Fruit fly (Drosophila melanogaster): ENCODE results near the gene CG10237.

The CG10237 gene

DNA sequence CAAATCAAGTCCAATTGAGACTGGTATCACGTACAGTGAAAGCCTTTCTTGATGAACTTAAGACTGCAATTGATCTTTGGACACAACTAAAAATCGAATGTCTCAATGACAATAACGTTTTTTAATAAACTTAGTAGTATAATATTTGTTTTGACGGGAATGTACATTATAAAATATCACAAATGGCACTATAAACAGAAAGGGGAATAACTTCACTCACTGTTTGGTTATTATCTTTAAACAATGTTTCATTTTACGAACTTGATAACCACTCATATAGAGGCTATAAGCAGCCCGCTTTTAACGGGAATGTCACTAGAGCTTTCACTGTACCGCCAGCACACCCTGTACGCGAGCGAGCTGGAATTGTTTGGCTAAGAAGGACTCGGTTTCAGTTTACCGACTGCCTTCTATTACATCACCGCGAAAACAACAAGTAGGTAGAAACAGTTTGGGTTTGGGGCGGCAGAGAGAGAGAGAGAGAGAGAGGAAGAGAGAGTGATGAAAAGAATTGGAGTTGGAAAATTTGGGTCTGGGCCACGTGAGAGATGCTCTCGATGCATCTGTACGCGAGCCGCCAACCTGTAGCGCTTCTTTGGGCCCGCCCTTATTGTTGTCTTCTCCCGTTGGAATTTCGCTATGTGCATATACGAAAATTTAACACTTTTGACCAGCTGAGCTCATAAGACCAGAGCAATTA lies 44.8 kb downstream of the CG10237 start (continued):
- TF ChIP-seq abd-A (tag; optimal IDR thresholded peaks at IDR 0.05) (no peak), CG10543 (GFP tag; optimal IDR thresholded peaks at IDR 0.05) (no peak), nau (GFP tag; optimal IDR thresholded peaks at IDR 0.05) (peak; percentile 13), Dll (GFP tag; IDR thresholded peaks at IDR 0.05; ENCODE audit: partially characterized antibody) (no peak), hkb (optimal IDR thresholded peaks at IDR 0.05) (no peak), hkb (GFP tag; IDR thresholded peaks at IDR 0.05) (no peak), CG11247 (GFP tag; IDR thresholded peaks at IDR 0.05) (no peak), nerfin-2 (GFP tag; IDR thresholded peaks at IDR 0.05; ENCODE audit: partially characterized antibody) (no peak), Usf (GFP tag; optimal IDR thresholded peaks at IDR 0.05) (no peak), Adf1 (GFP tag; IDR thresholded peaks at IDR 0.05) (no peak), CG9932 (GFP tag; IDR thresholded peaks at IDR 0.05) (peak; percentile 45; the same call in 1 of the 2 replicates), C15 (GFP tag; IDR thresholded peaks at IDR 0.05) (no peak), cad (GFP tag; optimal IDR thresholded peaks at IDR 0.05) (no peak), pb (GFP tag; optimal IDR thresholded peaks at IDR 0.05) (no peak), CG12155 (GFP tag; optimal IDR thresholded peaks at IDR 0.05) (peak; percentile 1), CG14441 (GFP tag; IDR thresholded peaks at IDR 0.05) (no peak), ems (GFP tag; optimal IDR thresholded peaks at IDR 0.05) (no peak), Nf-YB (GFP tag; optimal IDR thresholded peaks at IDR 0.05) (no peak), CG8281 (tag; optimal IDR thresholded peaks at IDR 0.05) (no peak), CG4328 (GFP tag; optimal IDR thresholded peaks at IDR 0.05) (no peak), CG6683 (GFP tag; optimal IDR thresholded peaks at IDR 0.05) (no peak), CG1647 (GFP tag; optimal IDR thresholded peaks at IDR 0.05) (no peak), salm (tag; optimal IDR thresholded peaks at IDR 0.05) (no peak), CG18619 (GFP tag; optimal IDR thresholded peaks at IDR 0.05) (no peak), CG7786 (GFP tag; optimal IDR thresholded peaks at IDR 0.05) (no peak), Bteb2 (GFP tag; optimal IDR thresholded peaks at IDR 0.05) (no peak), CG10147 (GFP tag; optimal IDR thresholded peaks at IDR 0.05) (no peak), Ets97D (GFP tag; optimal IDR thresholded peaks at IDR 0.05) (no peak), Hr39 (optimal IDR thresholded peaks at IDR 0.05) (no peak), crp (GFP tag; optimal IDR thresholded peaks at IDR 0.05) (no peak), Hey (tag; optimal IDR thresholded peaks at IDR 0.05) (no peak), bigmax (GFP tag; optimal IDR thresholded peaks at IDR 0.05) (no peak), CG4360 (GFP tag; IDR thresholded peaks at IDR 0.05) (no peak), esg (GFP tag; conservative IDR thresholded peaks at IDR 0.05) (no peak), CG3838 (GFP tag; optimal IDR thresholded peaks at IDR 0.05) (no peak), CG6654 (GFP tag; optimal IDR thresholded peaks at IDR 0.05) (no peak), CG13424 (tag; optimal IDR thresholded peaks at IDR 0.05) (peak; percentile 40), CG2116 (GFP tag; optimal IDR thresholded peaks at IDR 0.05) (no peak), CG12744 (GFP tag; optimal IDR thresholded peaks at IDR 0.05) (no peak), otp (GFP tag; IDR thresholded peaks at IDR 0.05) (no peak), NC2α (GFP tag; optimal IDR thresholded peaks at IDR 0.05) (no peak), CG16863 (GFP tag; optimal IDR thresholded peaks at IDR 0.05) (no peak), stwl (tag; optimal IDR thresholded peaks at IDR 0.05) (no peak), emc (GFP tag; optimal IDR thresholded peaks at IDR 0.05) (no peak), chm (GFP tag; IDR thresholded peaks at IDR 0.05) (no peak), prd (optimal IDR thresholded peaks at IDR 0.05) (no peak), prd (GFP tag; IDR thresholded peaks at IDR 0.05) (no peak), zfh2 (GFP tag; optimal IDR thresholded peaks at IDR 0.05) (peak; percentile 43), CkIIα-i1 (GFP tag; IDR thresholded peaks at IDR 0.05) (no peak), B-H1 (GFP tag; IDR thresholded peaks at IDR 0.05) (no peak), bcd (GFP tag; optimal IDR thresholded peaks at IDR 0.05) (peak; percentile 5), Fer3 (tag; optimal IDR thresholded peaks at IDR 0.05) (no peak)
